Worm (Caenorhabditis elegans) whole organism, L4 larva: ENCODE measurements around the gene idpp-13.

Source experiments
- F26F4.8 ChIP-seq: fragments of 200-800 bp; sonication (Bioruptor generic); conservative IDR thresholded peaks from 2 replicates; pipeline ENCODE4 v1.3.6; 2022; ENCODE audit warnings: missing genetic modification characterization, missing compliant biosample characterization
- T20F7.1 ChIP-seq: fragments of 200-800 bp; sonication (Bioruptor generic); optimal IDR thresholded peaks from 2 replicates; lab custom pipeline; 2018; ENCODE audit warnings: mild to moderate bottlenecking, missing genetic modification characterization, missing compliant biosample characterization
- Y75B8A.6 ChIP-seq: fragments of 200-800 bp; sonication (Bioruptor generic); IDR thresholded peaks from 2 replicates; pipeline ENCODE4 v1.3.6; 2022; ENCODE audit warnings: missing genetic modification reagents, missing genetic modification characterization, missing compliant biosample characterization
- ZK337.2 ChIP-seq: fragments of 200-800 bp; sonication (Bioruptor generic); IDR thresholded peaks from 2 replicates; pipeline ENCODE4 v1.3.6; 2022; ENCODE audit warnings: missing genetic modification reagents, missing genetic modification characterization, missing compliant biosample characterization
- aha-1 ChIP-seq: fragments of 150-350 bp; peaks from one replicate; lab custom pipeline; 2014; ENCODE audit warnings: missing biosample characterization, missing genetic modification characterization
- aly-2 ChIP-seq: sonication (generic microtip); optimal IDR thresholded peaks from 2 replicates; lab custom pipeline; 2018; ENCODE audit warnings: missing biosample characterization, missing genetic modification characterization
- ama-1 ChIP-seq: fragments of 150-350 bp; optimal IDR thresholded peaks from 2 replicates; lab custom pipeline; 2014; ENCODE audit warnings: inconsistent platforms, mixed read lengths
- ceh-62 ChIP-seq: sonication (generic microtip); optimal IDR thresholded peaks from 2 replicates; lab custom pipeline; 2017; ENCODE audit warnings: missing biosample characterization, missing genetic modification characterization
- cey-2 ChIP-seq: sonication (generic microtip); optimal IDR thresholded peaks from 3 replicates; lab custom pipeline; 2017; ENCODE audit warnings: missing genetic modification characterization, mild to moderate bottlenecking, missing compliant biosample characterization, antibody characterized with exemption, borderline replicate concordance; ENCODE audit not compliant: insufficient read depth
- daf-12 ChIP-seq: fragments of 150-350 bp; optimal IDR thresholded peaks from 2 replicates; lab custom pipeline; 2014; ENCODE audit warnings: missing biosample characterization, missing genetic modification reagents, missing genetic modification characterization
- daf-16 ChIP-seq, 3 experiments: sonication (generic microtip); optimal IDR thresholded peaks; 2 replicates each; lab custom pipeline; 2016 to 2017; ENCODE audit warnings: missing genetic modification characterization in 3 of 3, missing genetic modification reagents in 3 of 3, mild to moderate bottlenecking in 2 of 3, missing compliant biosample characterization in 2 of 3, missing biosample characterization in 1 of 3, moderate library complexity in 1 of 3
- daf-19 ChIP-seq: fragments of 200-800 bp; sonication (Bioruptor generic); conservative IDR thresholded peaks from 2 replicates; pipeline ENCODE4 v1.3.6; 2022; ENCODE audit warnings: missing genetic modification characterization, missing compliant biosample characterization
- dmd-6 ChIP-seq: fragments of 200-800 bp; sonication (Bioruptor generic); IDR thresholded peaks from 2 replicates; pipeline ENCODE4 v1.3.6; 2022; ENCODE audit warnings: missing genetic modification reagents, missing genetic modification characterization, missing compliant biosample characterization
- duxl-1 ChIP-seq: sonication (generic microtip); optimal IDR thresholded peaks from 2 replicates; lab custom pipeline; 2016; ENCODE audit warnings: mild to moderate bottlenecking, missing genetic modification characterization, moderate library complexity, missing compliant biosample characterization; ENCODE audit not compliant: poor library complexity
- dve-1 ChIP-seq: sonication (generic microtip); optimal IDR thresholded peaks from 2 replicates; lab custom pipeline; 2017; ENCODE audit warnings: antibody characterized with exemption, mild to moderate bottlenecking, missing genetic modification characterization, missing compliant biosample characterization; ENCODE audit not compliant: insufficient read depth
- hlh-11 ChIP-seq: fragments of 200-800 bp; sonication (Bioruptor generic); optimal IDR thresholded peaks from 2 replicates; lab custom pipeline; 2018; ENCODE audit warnings: mild to moderate bottlenecking, missing genetic modification characterization, missing compliant biosample characterization
- hlh-30 ChIP-seq: sonication (generic microtip); optimal IDR thresholded peaks from 2 replicates; lab custom pipeline; 2017; ENCODE audit warnings: antibody characterized with exemption, mild to moderate bottlenecking, missing genetic modification characterization, missing compliant biosample characterization; ENCODE audit not compliant: insufficient read depth
- jun-1 ChIP-seq: fragments of 150-350 bp; optimal IDR thresholded peaks from 2 replicates; lab custom pipeline; 2014; ENCODE audit warnings: missing biosample characterization, missing genetic modification reagents, missing genetic modification characterization
- lin-38 ChIP-seq: fragments of 200-800 bp; sonication (Bioruptor generic); IDR thresholded peaks from 2 replicates; pipeline ENCODE4 v1.3.6; 2022; ENCODE audit warnings: missing genetic modification reagents, missing genetic modification characterization, missing compliant biosample characterization
- lir-3 ChIP-seq: sonication (generic microtip); optimal IDR thresholded peaks from 2 replicates; lab custom pipeline; 2016; ENCODE audit warnings: mild to moderate bottlenecking, missing genetic modification characterization, missing compliant biosample characterization
- lsy-2 ChIP-seq, 2 experiments: fragments of 150-350 bp in 1 of 2; sonication (generic microtip) in 1 of 2; optimal IDR thresholded peaks; 2 replicates each; lab custom pipeline; 2014 to 2017; ENCODE audit warnings: missing biosample characterization in 2 of 2, missing genetic modification characterization in 2 of 2
- madf-9 ChIP-seq: fragments of 200-800 bp; sonication (Bioruptor generic); conservative IDR thresholded peaks from 2 replicates; pipeline ENCODE4 v1.3.6; 2022; ENCODE audit warnings: missing genetic modification reagents, missing genetic modification characterization, missing compliant biosample characterization
- mdt-29 ChIP-seq: fragments of 200-800 bp; sonication (Bioruptor generic); IDR thresholded peaks from 2 replicates; pipeline ENCODE4 v1.3.6; 2022; ENCODE audit warnings: missing genetic modification reagents, missing genetic modification characterization, missing compliant biosample characterization
- mxl-2 ChIP-seq: fragments of 200-800 bp; sonication (Bioruptor generic); conservative IDR thresholded peaks from 2 replicates; pipeline ENCODE4 v1.3.6; 2022; ENCODE audit warnings: missing genetic modification reagents, missing genetic modification characterization, missing compliant biosample characterization
- nhr-102 ChIP-seq: sonication (generic microtip); optimal IDR thresholded peaks from 2 replicates; lab custom pipeline; 2016; ENCODE audit warnings: mild to moderate bottlenecking, missing genetic modification characterization, moderate library complexity, missing compliant biosample characterization
- nhr-237 ChIP-seq: sonication (generic microtip); optimal IDR thresholded peaks from 2 replicates; lab custom pipeline; 2017; ENCODE audit warnings: missing biosample characterization, missing genetic modification characterization
- nhr-28 ChIP-seq: fragments of 150-350 bp; optimal IDR thresholded peaks from 2 replicates; lab custom pipeline; 2014; ENCODE audit warnings: missing biosample characterization, missing genetic modification characterization
- nhr-41 ChIP-seq: fragments of 200-800 bp; sonication (Bioruptor generic); IDR thresholded peaks from 2 replicates; pipeline ENCODE4 v1.3.6; 2022; ENCODE audit warnings: missing genetic modification reagents, missing genetic modification characterization, missing compliant biosample characterization
- nhr-77 ChIP-seq: fragments of 150-350 bp; optimal IDR thresholded peaks from 2 replicates; lab custom pipeline; 2014; ENCODE audit warnings: missing biosample characterization, missing genetic modification characterization
- php-3 ChIP-seq: fragments of 200-800 bp; sonication (Bioruptor generic); IDR thresholded peaks from 2 replicates; pipeline ENCODE4 v1.3.6; 2022; ENCODE audit warnings: missing genetic modification reagents, missing genetic modification characterization, missing compliant biosample characterization
- pqm-1 ChIP-seq: sonication (generic microtip); optimal IDR thresholded peaks from 2 replicates; lab custom pipeline; 2017; ENCODE audit warnings: missing biosample characterization, missing genetic modification characterization
- saeg-2 ChIP-seq: fragments of 200-800 bp; sonication (Bioruptor generic); IDR thresholded peaks from 2 replicates; pipeline ENCODE4 v1.3.6; 2022; ENCODE audit warnings: missing genetic modification reagents, missing genetic modification characterization, missing compliant biosample characterization
- set-16 ChIP-seq: fragments of 200-800 bp; sonication (Bioruptor generic); IDR thresholded peaks from 2 replicates; pipeline ENCODE4 v1.3.6; 2022; ENCODE audit warnings: missing genetic modification reagents, missing genetic modification characterization, missing compliant biosample characterization
- spr-1 ChIP-seq: sonication (generic microtip); optimal IDR thresholded peaks from 2 replicates; lab custom pipeline; 2016; ENCODE audit warnings: mild to moderate bottlenecking, missing genetic modification characterization, missing compliant biosample characterization
- zip-11 ChIP-seq: fragments of 200-800 bp; sonication (Bioruptor generic); IDR thresholded peaks from 2 replicates; pipeline ENCODE4 v1.3.6; 2022; ENCODE audit warnings: missing genetic modification characterization, missing compliant biosample characterization
- zip-2 ChIP-seq: fragments of 150-350 bp; optimal IDR thresholded peaks from 2 replicates; lab custom pipeline; 2014; ENCODE audit warnings: missing biosample characterization, missing genetic modification characterization

The idpp-13 gene

ce11 chrIII:946250-946725 lies 29.5 kb upstream of the idpp-13 start, which contains the start of gene fbxa-60 (continued):
- TF ChIP-seq jun-1 (no peak), mdt-29 (GFP tag; lab: Robert Waterston, UW) (no peak), ceh-62 (tag; lab: Kevin White, UChicago) (no peak), ZK337.2 (no peak), lin-38 (GFP tag; lab: Robert Waterston, UW) (no peak), hlh-11 (peak; percentile 82), spr-1 (tag; lab: Kevin White, UChicago) (no peak), T20F7.1 (GFP tag; lab: Kevin White, UChicago) (peak; percentile 54), daf-16 (GFP tag; optimal IDR thresholded peaks at IDR 0.05; lab: Kevin White, UChicago) (no peak), daf-16 (tag; optimal IDR thresholded peaks at IDR 0.05; lab: Kevin White, UChicago) (peak; percentile 53), Y75B8A.6 (GFP tag; lab: Robert Waterston, UW) (no peak), cey-2 (tag; lab: Kevin White, UChicago) (no peak), daf-19 (GFP tag; lab: Robert Waterston, UW) (no peak), daf-12 (tag; lab: Kevin White, UChicago) (no peak), php-3 (peak; percentile 80), lir-3 (tag; lab: Kevin White, UChicago) (no peak)

DNA sequence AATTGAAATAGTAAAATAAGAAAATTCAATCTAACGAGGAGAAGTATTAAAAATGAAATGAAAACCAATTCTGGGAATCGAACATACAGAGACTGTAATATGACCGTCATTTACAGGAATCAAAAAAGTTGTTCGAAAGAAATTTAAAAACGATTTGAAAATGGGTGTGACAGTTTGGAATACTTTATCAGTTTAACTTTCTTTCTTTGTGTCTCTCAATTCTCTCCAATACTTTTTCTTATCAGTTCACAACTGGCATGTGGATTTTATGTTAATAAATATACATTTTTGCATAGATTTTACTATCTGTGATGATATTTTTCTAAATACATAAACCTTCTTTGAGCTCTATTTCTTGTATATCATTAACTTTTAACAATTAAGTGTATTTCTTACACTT lies 27.5 kb upstream of the idpp-13 start:
- TF ChIP-seq php-3 (peak; percentile 78), dmd-6 (GFP tag; lab: Robert Waterston, UW) (peak; percentile 78)

- TF ChIP-seq nhr-102 (tag; lab: Kevin White, UChicago) (no peak), pqm-1 (tag; lab: Kevin White, UChicago) (peak; percentile 60), zip-11 (GFP tag; lab: Robert Waterston, UW) (no peak), lsy-2 (tag; optimal IDR thresholded peaks at IDR 0.05; lab: Kevin White, UChicago) (no peak), mxl-2 (no peak), daf-16 (GFP tag; optimal IDR thresholded peaks at IDR 0.05; lab: Kevin White, UChicago) (no peak), daf-16 (tag; optimal IDR thresholded peaks at IDR 0.05; lab: Kevin White, UChicago) (peak; percentile 71), nhr-77 (tag; lab: Kevin White, UChicago) (peak; percentile 27), ama-1 (lab: Kevin White, UChicago) (no peak), hlh-11 (peak; percentile 66), nhr-237 (tag; lab: Kevin White, UChicago) (no peak), duxl-1 (no peak), aly-2 (tag; lab: Kevin White, UChicago) (no peak), nhr-41 (no peak), F26F4.8 (GFP tag; lab: Robert Waterston, UW) (no peak), php-3 (peak; percentile 26; the same call in 1 of the 2 replicates), nhr-28 (tag; lab: Kevin White, UChicago) (peak; percentile 39), lin-38 (GFP tag; lab: Robert Waterston, UW) (0 out of 2 replicates have a peak, but pooled peaks have one; percentile 10), dve-1 (tag; lab: Kevin White, UChicago) (peak; percentile 71), hlh-30 (tag; lab: Kevin White, UChicago) (peak; percentile 16), zip-2 (peak; percentile 10), madf-9 (GFP tag; lab: Robert Waterston, UW) (no peak), saeg-2 (no peak), dmd-6 (GFP tag; lab: Robert Waterston, UW) (peak; percentile 75)
These were observed 26.7 kb upstream of the idpp-13 start, which contains the start of gene fbxa-59 for ce11 chrIII:943426-943927. TSS of gene fbxa-59 (minus strand) at chrIII:943476.

DNA sequence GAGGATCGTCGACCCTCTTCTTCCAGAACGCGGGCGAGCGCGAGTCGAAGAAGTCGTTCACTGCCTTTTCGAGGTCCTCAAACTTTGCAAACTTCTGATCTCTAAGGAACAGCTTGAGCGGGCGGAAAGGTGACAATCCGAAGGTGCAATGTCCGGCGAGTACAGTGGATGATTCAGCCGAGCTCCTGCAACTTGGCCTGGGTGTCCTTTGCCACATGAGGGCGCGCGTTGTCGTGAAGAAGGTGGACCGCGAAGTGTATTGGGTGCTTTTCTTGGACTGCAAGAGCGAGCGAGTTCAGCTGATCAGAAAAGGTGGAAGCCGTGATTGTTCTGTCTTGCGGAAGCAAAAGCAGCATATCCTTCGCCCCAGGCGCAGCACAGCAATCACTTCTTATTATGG lies 25.2 kb upstream of the idpp-13 start:
- peak; percentile 70 for TF ChIP-seq set-16
- no peak for TF ChIP-seq php-3
- no peak for TF ChIP-seq aha-1
